Worm (Caenorhabditis elegans): ENCODE results near the gene F32D8.11.
A peak's percentile ranks its signal among the peaks of the same experiment; 100 is the strongest.

The F32D8.11 gene

ce11 chrV:10924731-10925130 lies 35.8 kb upstream of the F32D8.11 start, which contains the start of gene F58B4.6:
F58B4.6 (plus strand) TSS chrV:10925031.
- TF ChIP-seq lin-39 (tag; optimal IDR thresholded peaks at IDR 0.05) (no peak), egl-27 (tag; optimal IDR thresholded peaks at IDR 0.05) (no peak), nhr-11 (tag; optimal IDR thresholded peaks at IDR 0.05) (no peak), ces-1 (GFP tag; optimal IDR thresholded peaks at IDR 0.05) (no peak), nhr-41 (GFP tag; IDR thresholded peaks at IDR 0.05) (no peak), rbr-2 (tag; optimal IDR thresholded peaks at IDR 0.05) (no peak), daf-8 (GFP tag; IDR thresholded peaks at IDR 0.05) (no peak), gei-8 (GFP tag; optimal IDR thresholded peaks at IDR 0.05) (no peak), cey-2 (tag; optimal IDR thresholded peaks at IDR 0.05; ENCODE audit: borderline replicate concordance, insufficient read depth) (no peak), ceh-28 (tag; optimal IDR thresholded peaks at IDR 0.05) (no peak), dve-1 (tag; optimal IDR thresholded peaks at IDR 0.05; ENCODE audit: insufficient read depth) (no peak)

- TF ChIP-seq cey-2 (tag; optimal IDR thresholded peaks at IDR 0.05; ENCODE audit: borderline replicate concordance, insufficient read depth) (no peak), aha-1 (tag) (peak; percentile 12)
These were observed 34.3 kb upstream of the F32D8.11 start, which contains the start of gene F58B4.7 for ce11 chrV:10923229-10923628. F58B4.7 (minus strand) TSS chrV:10923329.

- TF ChIP-seq hlh-30 (tag; optimal IDR thresholded peaks at IDR 0.05; ENCODE audit: insufficient read depth): no peak
- no peak for TF ChIP-seq pqm-1 (tag; optimal IDR thresholded peaks at IDR 0.05)
- TF ChIP-seq ceh-44 (GFP tag; IDR thresholded peaks at IDR 0.05): no peak
- peak; percentile 36 for TF ChIP-seq aha-1 (tag)
- peak in 1 of 2 experiments; percentile 58 for TF ChIP-seq unc-62 (GFP tag; optimal IDR thresholded peaks at IDR 0.05 in 1 of 2)
- TF ChIP-seq unc-62 (tag; optimal IDR thresholded peaks at IDR 0.05): no peak
These were observed 32.8 kb upstream of the F32D8.11 start, which contains the start of gene nas-31 for ce11 chrV:10921747-10922146. nas-31 (minus strand) TSS chrV:10921847.

ce11 chrV:10918373-10918772 lies 29.4 kb upstream of the F32D8.11 start, which contains the start of gene F58B4.2:
F58B4.2 (minus strand) TSS chrV:10918473.
- TF ChIP-seq tra-1 (GFP tag; IDR thresholded peaks at IDR 0.05) (no peak), snpc-4 (tag; optimal IDR thresholded peaks at IDR 0.05) (no peak), ces-1 (GFP tag; optimal IDR thresholded peaks at IDR 0.05) (no peak), attf-4 (tag; optimal IDR thresholded peaks at IDR 0.05) (no peak), Y48G9A.11 (GFP tag; IDR thresholded peaks at IDR 0.05) (no peak), spr-3 (GFP tag; optimal IDR thresholded peaks at IDR 0.05) (no peak), lim-7 (GFP tag; IDR thresholded peaks at IDR 0.05) (no peak), dve-1 (tag; optimal IDR thresholded peaks at IDR 0.05; ENCODE audit: insufficient read depth) (no peak), Y5F2A.4 (GFP tag; optimal IDR thresholded peaks at IDR 0.05) (no peak), mdt-29 (GFP tag; IDR thresholded peaks at IDR 0.05) (no peak), zfp-2 (tag; optimal IDR thresholded peaks at IDR 0.05) (no peak), pqm-1 (tag; optimal IDR thresholded peaks at IDR 0.05) (no peak), hmg-1.1 (GFP tag; IDR thresholded peaks at IDR 0.05) (no peak), aly-2 (tag; optimal IDR thresholded peaks at IDR 0.05) (no peak), nhr-111 (GFP tag; optimal IDR thresholded peaks at IDR 0.05) (no peak), ceh-32 (tag; optimal IDR thresholded peaks at IDR 0.05; ENCODE audit: poor library complexity) (no peak)

- no peak for TF ChIP-seq dmd-6 (GFP tag; IDR thresholded peaks at IDR 0.05)
- TF ChIP-seq Y75B8A.6 (GFP tag; IDR thresholded peaks at IDR 0.05): no peak
- no peak for TF ChIP-seq vab-7 (GFP tag; IDR thresholded peaks at IDR 0.05)
- TF ChIP-seq dve-1 (tag; optimal IDR thresholded peaks at IDR 0.05; ENCODE audit: insufficient read depth): no peak
- no peak for TF ChIP-seq nhr-76 (tag; optimal IDR thresholded peaks at IDR 0.05)
- TF ChIP-seq madf-5 (GFP tag; IDR thresholded peaks at IDR 0.05): no peak
- TF ChIP-seq egl-27 (tag; optimal IDR thresholded peaks at IDR 0.05): no peak
- TF ChIP-seq lin-29 (GFP tag; IDR thresholded peaks at IDR 0.05): no peak
- no peak for TF ChIP-seq jun-1 (tag; optimal IDR thresholded peaks at IDR 0.05)
- no peak for TF ChIP-seq egl-43 (GFP tag; IDR thresholded peaks at IDR 0.05)
- no peak for TF ChIP-seq fos-1 (tag; optimal IDR thresholded peaks at IDR 0.05)
- no peak for TF ChIP-seq sdz-12 (GFP tag; optimal IDR thresholded peaks at IDR 0.05)
- TF ChIP-seq Y48G9A.11 (GFP tag; IDR thresholded peaks at IDR 0.05): no peak
- no peak for TF ChIP-seq ceh-20 (GFP tag; IDR thresholded peaks at IDR 0.05)
- no peak for TF ChIP-seq Y5F2A.4 (GFP tag; optimal IDR thresholded peaks at IDR 0.05)
- no peak for TF ChIP-seq hlh-30 (tag; optimal IDR thresholded peaks at IDR 0.05; ENCODE audit: insufficient read depth)
- no peak for TF ChIP-seq snpc-1.2 (GFP tag; IDR thresholded peaks at IDR 0.05)
These were observed 27.0 kb upstream of the F32D8.11 start for ce11 chrV:10915922-10916321.
